Fruit fly (Drosophila melanogaster) whole organism, embryonic: ENCODE measurements around the gene CG13679.

Experiments used
- Ada2b ChIP-seq: fragments of 200-800 bp; sonication (Bioruptor generic); IDR thresholded peaks from 2 replicates; pipeline ENCODE4 v1.3.6; 2022; ENCODE audit warnings: missing biosample characterization, missing genetic modification characterization
- CG12942 ChIP-seq: fragments of 200-800 bp; sonication (Bioruptor generic); optimal IDR thresholded peaks from 3 replicates; lab custom pipeline; 2016; ENCODE audit warnings: missing biosample characterization, missing genetic modification characterization
- CG14667 ChIP-seq: fragments of 200-800 bp; sonication (Bioruptor generic); IDR thresholded peaks from 2 replicates; pipeline ENCODE4 v1.3.6; 2022; ENCODE audit warnings: missing biosample characterization, missing genetic modification characterization
- CG2120 ChIP-seq: fragments of 200-800 bp; sonication (Bioruptor generic); optimal IDR thresholded peaks from 3 replicates; lab custom pipeline; 2016; ENCODE audit warnings: missing biosample characterization, missing genetic modification characterization
- CG32532 ChIP-seq: fragments of 200-800 bp; sonication (Bioruptor generic); IDR thresholded peaks from 2 replicates; pipeline ENCODE4 v1.3.6; 2022; ENCODE audit warnings: missing biosample characterization, missing genetic modification characterization
- CG3726 ChIP-seq: fragments of 200-800 bp; sonication (Bioruptor generic); IDR thresholded peaks from 3 replicates; pipeline ENCODE4, ENCODE4 v1.3.6; 2022; ENCODE audit warnings: missing biosample characterization, missing genetic modification characterization
- CG3995 ChIP-seq: fragments of 200-800 bp; sonication (Bioruptor generic); optimal IDR thresholded peaks from 3 replicates; lab custom pipeline; 2016; ENCODE audit warnings: missing biosample characterization, missing genetic modification characterization
- CG6175 ChIP-seq: fragments of 200-800 bp; sonication (Bioruptor generic); IDR thresholded peaks from 3 replicates; pipeline ENCODE4 v1.3.6; 2022; ENCODE audit warnings: missing biosample characterization, missing genetic modification characterization
- CG6683 ChIP-seq: fragments of 200-800 bp; sonication (Bioruptor generic); optimal IDR thresholded peaks from 2 replicates; lab custom pipeline; 2017; ENCODE audit warnings: missing biosample characterization, mild to moderate bottlenecking, missing genetic modification characterization, missing genetic modification reagents
- CG8281 ChIP-seq: fragments of 200-800 bp; sonication (Bioruptor generic); optimal IDR thresholded peaks from 2 replicates; lab custom pipeline; 2018; ENCODE audit warnings: missing biosample characterization, mild to moderate bottlenecking, missing genetic modification characterization, moderate library complexity
- CG8765 ChIP-seq: fragments of 200-800 bp; sonication (Bioruptor generic); IDR thresholded peaks from 2 replicates; pipeline ENCODE4 v1.3.6; 2022; ENCODE audit warnings: missing biosample characterization, missing genetic modification characterization
- CG9437 ChIP-seq: fragments of 200-800 bp; sonication (Bioruptor generic); optimal IDR thresholded peaks from 2 replicates; lab custom pipeline; 2018; ENCODE audit warnings: missing biosample characterization, mild to moderate bottlenecking, missing genetic modification characterization
- Dll ChIP-seq: fragments of 200-800 bp; sonication (Bioruptor generic); IDR thresholded peaks from 4 replicates; pipeline ENCODE4 v1.3.6; 2022; ENCODE audit warnings: missing biosample characterization, missing genetic modification characterization; ENCODE audit not compliant: partially characterized antibody
- Drgx ChIP-seq: fragments of 200-800 bp; sonication (Bioruptor generic); IDR thresholded peaks from 2 replicates; pipeline ENCODE4 v1.3.6; 2022; ENCODE audit warnings: missing biosample characterization, missing genetic modification characterization
- Ets65A ChIP-seq: fragments of 200-800 bp; sonication (Bioruptor generic); peaks from one replicate; lab custom pipeline; 2016; ENCODE audit warnings: missing biosample characterization, missing genetic modification characterization
- Hsf ChIP-seq: fragments of 200-800 bp; sonication (Bioruptor generic); optimal IDR thresholded peaks from 3 replicates; lab custom pipeline; 2016; ENCODE audit warnings: missing biosample characterization, missing genetic modification characterization
- Med ChIP-seq: fragments of 200-800 bp; sonication (Bioruptor generic); peaks from one replicate; lab custom pipeline; 2016; ENCODE audit warnings: missing biosample characterization, missing genetic modification characterization, mild to moderate bottlenecking, inconsistent platforms, moderate library complexity
- NC2α ChIP-seq: fragments of 200-800 bp; sonication (Bioruptor generic); optimal IDR thresholded peaks from 2 replicates; lab custom pipeline; 2016; ENCODE audit warnings: missing biosample characterization, missing genetic modification characterization
- Optix ChIP-seq: fragments of 200-800 bp; sonication (Bioruptor generic); IDR thresholded peaks from 3 replicates; pipeline ENCODE4 v1.3.6; 2022; ENCODE audit warnings: missing biosample characterization, missing genetic modification characterization
- Pdp1 ChIP-seq, 2 experiments: fragments of 200-800 bp; sonication (Bioruptor generic); optimal IDR thresholded peaks; 3 replicates each; lab custom pipeline; 2016; ENCODE audit warnings: missing biosample characterization in 2 of 2, missing genetic modification characterization in 2 of 2, mild to moderate bottlenecking in 1 of 2, moderate library complexity in 1 of 2
- Rx ChIP-seq: fragments of 200-800 bp; sonication (Bioruptor generic); IDR thresholded peaks from 2 replicates; pipeline ENCODE4 v1.3.6; 2022; ENCODE audit warnings: missing biosample characterization, missing genetic modification characterization
- Side ChIP-seq: fragments of 200-800 bp; sonication (Bioruptor generic); optimal IDR thresholded peaks from 2 replicates; lab custom pipeline; 2016; ENCODE audit warnings: missing biosample characterization, missing genetic modification characterization
- Six4 ChIP-seq: fragments of 200-800 bp; sonication (Bioruptor generic); optimal IDR thresholded peaks from 2 replicates; lab custom pipeline; 2016; ENCODE audit warnings: missing biosample characterization, missing genetic modification characterization
- Spps ChIP-seq: fragments of 200-800 bp; sonication (Bioruptor generic); optimal IDR thresholded peaks from 2 replicates; lab custom pipeline; 2018; ENCODE audit warnings: missing biosample characterization, mild to moderate bottlenecking, missing genetic modification characterization
- Tbp ChIP-seq: fragments of >200 bp; optimal IDR thresholded peaks from 2 replicates; lab custom pipeline; 2018; ENCODE audit warnings: missing biosample characterization, missing genetic modification characterization
- abd-A ChIP-seq: fragments of 200-800 bp; sonication (Bioruptor generic); optimal IDR thresholded peaks from 3 replicates; lab custom pipeline; 2019; ENCODE audit warnings: missing biosample characterization, mild to moderate bottlenecking, missing genetic modification characterization, moderate library complexity
- dimm ChIP-seq: fragments of 200-800 bp; sonication (Bioruptor generic); IDR thresholded peaks from 2 replicates; pipeline ENCODE4 v1.3.6; 2022; ENCODE audit warnings: missing biosample characterization, missing genetic modification characterization
- dysf ChIP-seq: fragments of 200-800 bp; sonication (Bioruptor generic); IDR thresholded peaks from 3 replicates; pipeline ENCODE4 v1.3.6; 2022; ENCODE audit warnings: missing biosample characterization, missing genetic modification characterization
- en ChIP-seq: fragments of 200-800 bp; sonication (Bioruptor generic); optimal IDR thresholded peaks from 2 replicates; lab custom pipeline; 2016; ENCODE audit warnings: missing biosample characterization, missing genetic modification characterization
- ftz-f1 ChIP-seq: fragments of 200-800 bp; sonication (Bioruptor generic); optimal IDR thresholded peaks from 2 replicates; lab custom pipeline; 2016; ENCODE audit warnings: missing biosample characterization, missing genetic modification characterization
- grau ChIP-seq: fragments of 200-800 bp; optimal IDR thresholded peaks from 3 replicates; lab custom pipeline; 2019; ENCODE audit warnings: missing biosample characterization, mild to moderate bottlenecking, missing genetic modification characterization, moderate library complexity
- hkb ChIP-seq, 2 experiments: fragments of 200-800 bp in 1 of 2; fragments of >200 bp in 1 of 2; sonication (Bioruptor generic) in 1 of 2; IDR thresholded peaks in 1 of 2; optimal IDR thresholded peaks in 1 of 2; 2 replicates each; pipeline versions ENCODE4 v1.3.6 to Lab custom; 2017 to 2022; ENCODE audit warnings: missing biosample characterization in 1 of 2, missing genetic modification characterization in 1 of 2
- insv ChIP-seq, 2 experiments: fragments of 200-800 bp; sonication (Bioruptor generic); optimal IDR thresholded peaks; 3 replicates each; lab custom pipeline; 2016 to 2018; ENCODE audit warnings: missing biosample characterization in 2 of 2, missing genetic modification characterization in 2 of 2
- mam ChIP-seq: fragments of 200-800 bp; sonication (Bioruptor generic); optimal IDR thresholded peaks from 3 replicates; lab custom pipeline; 2016; ENCODE audit warnings: missing biosample characterization, missing genetic modification characterization
- nerfin-2 ChIP-seq: fragments of 200-800 bp; sonication (Bioruptor generic); IDR thresholded peaks from 2 replicates; pipeline ENCODE4 v1.3.6; 2022; ENCODE audit warnings: missing biosample characterization, missing genetic modification characterization; ENCODE audit not compliant: partially characterized antibody
- row ChIP-seq: fragments of 200-800 bp; sonication (Bioruptor generic); IDR thresholded peaks from 3 replicates; pipeline ENCODE4 v1.3.6; 2022; ENCODE audit warnings: missing biosample characterization, missing genetic modification characterization
- sisA ChIP-seq: fragments of 200-800 bp; sonication (Bioruptor generic); IDR thresholded peaks from 2 replicates; pipeline ENCODE4 v1.3.6; 2022; ENCODE audit warnings: missing biosample characterization, missing genetic modification characterization
- so ChIP-seq: fragments of 200-800 bp; sonication (Bioruptor generic); IDR thresholded peaks from 3 replicates; pipeline ENCODE4 v1.3.6; 2022; ENCODE audit warnings: missing biosample characterization, missing genetic modification characterization
- tll ChIP-seq, 2 experiments: fragments of 200-800 bp in 1 of 2; fragments of >200 bp in 1 of 2; sonication (Bioruptor generic) in 1 of 2; optimal IDR thresholded peaks; 2 replicates each; lab custom pipeline; 2017 to 2019; ENCODE audit warnings: missing biosample characterization in 2 of 2, missing genetic modification characterization in 2 of 2, mild to moderate bottlenecking in 1 of 2, moderate library complexity in 1 of 2
- tna ChIP-seq: fragments of 200-800 bp; sonication (Bioruptor generic); IDR thresholded peaks from 2 replicates; pipeline ENCODE4 v1.3.6; 2022; ENCODE audit warnings: missing biosample characterization, missing genetic modification characterization; ENCODE audit not compliant: partially characterized antibody
- twi ChIP-seq: fragments of 200-800 bp; optimal IDR thresholded peaks from 2 replicates; lab custom pipeline; 2019; ENCODE audit warnings: missing biosample characterization, mild to moderate bottlenecking, missing genetic modification characterization, moderate library complexity
- wor ChIP-seq: fragments of 200-800 bp; sonication (Bioruptor generic); IDR thresholded peaks from 2 replicates; pipeline ENCODE4 v1.3.6; 2022; ENCODE audit warnings: missing biosample characterization, missing genetic modification characterization
- yki ChIP-seq: fragments of >200 bp; optimal IDR thresholded peaks from 3 replicates; lab custom pipeline; 2018
- zfh1 ChIP-seq: fragments of 200-800 bp; sonication (Bioruptor generic); IDR thresholded peaks from 3 replicates; pipeline ENCODE4 v1.3.6; 2022; ENCODE audit warnings: missing biosample characterization, missing genetic modification characterization

The CG13679 gene

dm6 chr3L:8187397-8187811, 15.2 kb upstream of the CG13679 start:
- TF ChIP-seq Six4, result no peak
- TF ChIP-seq Hsf (GFP tag; lab: Kevin White, UChicago), result no peak
- TF ChIP-seq mam, result no peak
- TF ChIP-seq twi (tag; lab: Kevin White, UChicago), result no peak
- 0 out of 2 replicates have a peak, but pooled peaks have one; percentile 13 for TF ChIP-seq Drgx (GFP tag; lab: Robert Waterston, UW)
- TF ChIP-seq wor (GFP tag; lab: Robert Waterston, UW), result no peak
- TF ChIP-seq so (GFP tag; lab: Robert Waterston, UW), result no peak
- TF ChIP-seq Med (GFP tag; lab: Kevin White, UChicago), result peak; percentile 79
- TF ChIP-seq nerfin-2 (GFP tag; lab: Robert Waterston, UW), result peak; percentile 21; the same call in 1 of the 2 replicates
- no peak for TF ChIP-seq CG6683 (GFP tag; lab: Kevin White, UChicago)
- TF ChIP-seq tll (GFP tag; optimal IDR thresholded peaks at IDR 0.05; lab: Kevin White, UChicago), result no peak
- no peak for TF ChIP-seq sisA
- peak; percentile 34; the same call in 2 of the 3 replicates for TF ChIP-seq row
- TF ChIP-seq Spps (tag; lab: Kevin White, UChicago), result no peak
- TF ChIP-seq en, result no peak
- no peak for TF ChIP-seq Ada2b (GFP tag; lab: Robert Waterston, UW)
- 0 out of 3 replicates have a peak, but pooled peaks have one; percentile 32 for TF ChIP-seq Optix (GFP tag; lab: Robert Waterston, UW)
- no peak for TF ChIP-seq CG14667
- 0 out of 3 replicates have a peak, but pooled peaks have one; percentile 13 for TF ChIP-seq zfh1 (GFP tag; lab: Robert Waterston, UW)
- TF ChIP-seq dimm (GFP tag; lab: Robert Waterston, UW), result no peak
- TF ChIP-seq hkb (optimal IDR thresholded peaks at IDR 0.05; lab: Kevin White, UChicago), result no peak
- TF ChIP-seq hkb (GFP tag; IDR thresholded peaks at IDR 0.05; lab: Robert Waterston, UW), result peak; percentile 20; the same call in 1 of the 2 replicates
- TF ChIP-seq tna (GFP tag; lab: Robert Waterston, UW), result no peak
- peak; percentile 87 for TF ChIP-seq grau (tag; lab: Kevin White, UChicago)
- TF ChIP-seq CG8281 (tag; lab: Kevin White, UChicago), result no peak
- no peak for TF ChIP-seq Side (GFP tag; lab: Kevin White, UChicago)
- TF ChIP-seq CG3726 (GFP tag; lab: Robert Waterston, UW), result no peak
- no peak for TF ChIP-seq CG8765 (GFP tag; lab: Robert Waterston, UW)
- no peak for TF ChIP-seq ftz-f1
- TF ChIP-seq CG2120 (GFP tag; lab: Kevin White, UChicago), result no peak
- TF ChIP-seq Rx, result no peak
- TF ChIP-seq CG9437 (GFP tag; lab: Kevin White, UChicago), result peak; percentile 94
- no peak for TF ChIP-seq CG6175
- TF ChIP-seq Dll (GFP tag; lab: Robert Waterston, UW), result no peak
- no peak for TF ChIP-seq abd-A (tag; lab: Kevin White, UChicago)
- TF ChIP-seq yki (lab: Kevin White, UChicago), result no peak
- TF ChIP-seq Ets65A, result peak; percentile 46
- peak; percentile 33; the same call in 2 of the 3 replicates for TF ChIP-seq dysf (GFP tag; lab: Robert Waterston, UW)
- peak; percentile 42; the same call in 1 of the 2 replicates for TF ChIP-seq CG32532
- no peak for TF ChIP-seq CG12942 (GFP tag; lab: Kevin White, UChicago)
- TF ChIP-seq Tbp (GFP tag; lab: Kevin White, UChicago), result no peak
- no peak for TF ChIP-seq CG3995 (GFP tag; lab: Kevin White, UChicago)
- no peak for TF ChIP-seq insv (GFP tag; optimal IDR thresholded peaks at IDR 0.05; lab: Kevin White, UChicago)
- TF ChIP-seq Pdp1 (GFP tag; optimal IDR thresholded peaks at IDR 0.05; lab: Kevin White, UChicago), result peak in 1 of 2 experiments; percentile 20
- no peak for TF ChIP-seq NC2α (GFP tag; lab: Kevin White, UChicago)
